Fruit fly (Drosophila melanogaster) whole organism, pupa: ENCODE data around the gene CG2200.

Experiments used
- EcR ChIP-seq: fragments of 200-800 bp; sonication (Bioruptor generic); optimal IDR thresholded peaks from 3 replicates; lab custom pipeline; 2019; ENCODE audit warnings: missing biosample characterization, missing genetic modification characterization, mild to moderate bottlenecking, moderate library complexity, missing genetic modification reagents
- gl ChIP-seq: fragments of 200-800 bp; sonication (Bioruptor generic); optimal IDR thresholded peaks from 2 replicates; lab custom pipeline; 2018; ENCODE audit warnings: missing biosample characterization, mild to moderate bottlenecking, missing genetic modification characterization

DNA sequence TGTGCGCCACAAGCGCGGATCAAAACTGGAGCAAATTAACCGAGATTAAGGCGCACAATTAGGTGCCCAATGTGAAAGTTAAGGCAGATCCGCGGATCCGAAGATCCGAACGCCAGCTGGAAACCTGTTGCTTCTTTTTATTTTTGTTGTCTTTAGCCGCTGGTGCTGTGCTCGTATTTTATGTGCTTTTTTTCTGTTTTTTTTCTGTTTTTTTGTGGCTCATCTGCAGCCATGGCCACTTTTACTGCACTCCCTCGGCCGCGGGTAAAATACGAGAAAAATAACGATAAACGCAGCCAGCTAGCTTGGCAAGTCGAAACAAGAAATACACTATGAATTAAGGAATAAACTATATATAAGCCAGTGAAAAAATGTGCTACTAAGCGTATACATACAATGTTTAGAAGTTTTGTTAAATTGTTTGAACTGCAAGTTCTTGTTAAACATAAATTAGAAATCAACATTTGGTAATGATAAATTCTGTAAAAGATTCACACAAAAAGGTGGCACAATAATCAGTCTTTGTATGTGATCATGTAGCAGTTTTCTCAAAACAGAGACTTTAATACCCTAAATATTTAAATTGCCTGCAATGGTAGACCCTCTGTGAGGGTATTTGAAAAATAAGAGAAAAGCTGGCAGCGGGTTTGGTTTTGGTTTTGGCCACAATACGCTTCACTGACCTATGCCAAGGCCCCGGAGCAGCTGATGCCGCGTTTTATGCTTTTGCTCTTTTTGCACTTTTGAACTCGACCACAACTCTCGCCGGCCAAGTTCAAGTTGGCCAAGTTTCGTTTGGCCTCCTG lies 22.5 kb downstream of the CG2200 start:
- peak; percentile 19 for TF ChIP-seq EcR (GFP tag; lab: Kevin White, UChicago)
- peak; percentile 79 for TF ChIP-seq gl
